Worm (Caenorhabditis elegans) whole organism, L2 larva: ENCODE data around the gene F14E5.8.

ENCODE experiments used
- C34F6.9 ChIP-seq: fragments of 150-350 bp; optimal IDR thresholded peaks from 2 replicates; lab custom pipeline; 2014; ENCODE audit warnings: missing biosample characterization, missing genetic modification characterization
- F13H6.1 ChIP-seq: sonication (generic microtip); optimal IDR thresholded peaks from 2 replicates; lab custom pipeline; 2016; ENCODE audit warnings: missing genetic modification characterization, missing compliant biosample characterization
- R02D3.7 ChIP-seq: fragments of 150-350 bp; optimal IDR thresholded peaks from 2 replicates; lab custom pipeline; 2014; ENCODE audit warnings: missing biosample characterization, missing genetic modification characterization
- Y55F3AM.14 ChIP-seq: fragments of 200-800 bp; sonication (Bioruptor generic); optimal IDR thresholded peaks from 2 replicates; lab custom pipeline; 2018; ENCODE audit warnings: mild to moderate bottlenecking, missing genetic modification characterization, missing compliant biosample characterization
- blmp-1 ChIP-seq: sonication (generic microtip); optimal IDR thresholded peaks from 2 replicates; lab custom pipeline; 2017; ENCODE audit warnings: missing genetic modification characterization, mild to moderate bottlenecking, missing compliant biosample characterization, antibody characterized with exemption, moderate library complexity; ENCODE audit not compliant: insufficient read depth
- ceh-16 ChIP-seq: fragments of 150-350 bp; optimal IDR thresholded peaks from 2 replicates; lab custom pipeline; 2014; ENCODE audit warnings: missing biosample characterization, missing genetic modification characterization
- crh-2 ChIP-seq: sonication (generic microtip); optimal IDR thresholded peaks from 2 replicates; lab custom pipeline; 2017; ENCODE audit warnings: missing biosample characterization, missing genetic modification characterization
- egl-27 ChIP-seq: sonication (generic microtip); optimal IDR thresholded peaks from 3 replicates; lab custom pipeline; 2017; ENCODE audit warnings: missing biosample characterization, missing genetic modification reagents, missing genetic modification characterization
- fos-1 ChIP-seq: fragments of 150-350 bp; optimal IDR thresholded peaks from 2 replicates; lab custom pipeline; 2014; ENCODE audit warnings: missing biosample characterization, missing genetic modification characterization
- gmeb-1 ChIP-seq: fragments of 150-350 bp; optimal IDR thresholded peaks from 2 replicates; lab custom pipeline; 2014; ENCODE audit warnings: missing biosample characterization, missing genetic modification characterization
- lin-11 ChIP-seq: fragments of 150-350 bp; sonication (generic microtip); optimal IDR thresholded peaks from 2 replicates; lab custom pipeline; 2014; ENCODE audit warnings: missing biosample characterization, missing genetic modification characterization, inconsistent platforms, mixed read lengths
- lin-39 ChIP-seq: fragments of 150-350 bp; optimal IDR thresholded peaks from 2 replicates; lab custom pipeline; 2014; ENCODE audit warnings: missing biosample characterization, missing genetic modification reagents, missing genetic modification characterization
- lsy-2 ChIP-seq, 2 experiments: fragments of 150-350 bp in 1 of 2; sonication (generic microtip) in 1 of 2; optimal IDR thresholded peaks; 2 replicates each; lab custom pipeline; 2014 to 2017; ENCODE audit warnings: missing biosample characterization in 2 of 2, missing genetic modification characterization in 2 of 2
- mab-5 ChIP-seq: fragments of 150-350 bp; optimal IDR thresholded peaks from 2 replicates; lab custom pipeline; 2014; ENCODE audit warnings: missing biosample characterization, missing genetic modification characterization
- mbf-1 ChIP-seq: sonication (generic microtip); optimal IDR thresholded peaks from 2 replicates; lab custom pipeline; 2017; ENCODE audit warnings: missing biosample characterization, missing genetic modification characterization
- mdl-1 ChIP-seq, 2 experiments: fragments of 150-350 bp in 1 of 2; sonication (generic microtip) in 1 of 2; optimal IDR thresholded peaks; 2 replicates each; lab custom pipeline; 2017; ENCODE audit warnings: missing biosample characterization in 2 of 2, missing genetic modification characterization in 2 of 2
- nhr-10 ChIP-seq: sonication (generic microtip); optimal IDR thresholded peaks from 2 replicates; lab custom pipeline; 2017; ENCODE audit warnings: missing biosample characterization, missing genetic modification characterization
- nhr-11 ChIP-seq: fragments of 150-350 bp; optimal IDR thresholded peaks from 2 replicates; lab custom pipeline; 2014; ENCODE audit warnings: missing biosample characterization, missing genetic modification characterization
- nhr-12 ChIP-seq: fragments of 150-350 bp; optimal IDR thresholded peaks from 2 replicates; lab custom pipeline; 2014; ENCODE audit warnings: missing biosample characterization, missing genetic modification characterization
- nhr-129 ChIP-seq: fragments of 150-350 bp; optimal IDR thresholded peaks from 2 replicates; lab custom pipeline; 2014; ENCODE audit warnings: missing biosample characterization, missing genetic modification characterization
- nhr-21 ChIP-seq: fragments of 150-350 bp; optimal IDR thresholded peaks from 2 replicates; lab custom pipeline; 2014; ENCODE audit warnings: missing biosample characterization, missing genetic modification characterization
- nhr-23 ChIP-seq: fragments of 150-350 bp; optimal IDR thresholded peaks from 2 replicates; lab custom pipeline; 2014; ENCODE audit warnings: missing biosample characterization, missing genetic modification reagents, missing genetic modification characterization
- nhr-237 ChIP-seq: fragments of 150-350 bp; optimal IDR thresholded peaks from 2 replicates; lab custom pipeline; 2014; ENCODE audit warnings: missing biosample characterization, missing genetic modification characterization
- nhr-25 ChIP-seq: fragments of 150-350 bp; sonication (generic microtip); optimal IDR thresholded peaks from 3 replicates; lab custom pipeline; 2014; ENCODE audit warnings: missing biosample characterization, missing genetic modification characterization
- nhr-6 ChIP-seq: fragments of 150-350 bp; optimal IDR thresholded peaks from 2 replicates; lab custom pipeline; 2014; ENCODE audit warnings: missing biosample characterization, missing genetic modification characterization
- nhr-77 ChIP-seq: fragments of 150-350 bp; optimal IDR thresholded peaks from 2 replicates; lab custom pipeline; 2014; ENCODE audit warnings: missing biosample characterization, missing genetic modification characterization
- skn-1 ChIP-seq: sonication (generic microtip); optimal IDR thresholded peaks from 2 replicates; lab custom pipeline; 2017; ENCODE audit warnings: missing biosample characterization, missing genetic modification characterization
- sma-3 ChIP-seq: sonication (generic microtip); optimal IDR thresholded peaks from 2 replicates; lab custom pipeline; 2016; ENCODE audit warnings: missing genetic modification reagents, missing genetic modification characterization, missing compliant biosample characterization
- sma-9 ChIP-seq, 2 experiments: fragments of 150-350 bp in 1 of 2; sonication (generic microtip) in 1 of 2; optimal IDR thresholded peaks; 2 replicates each; lab custom pipeline; 2014 to 2016; ENCODE audit warnings: missing genetic modification characterization in 2 of 2, mild to moderate bottlenecking in 1 of 2, missing biosample characterization in 1 of 2, missing compliant biosample characterization in 1 of 2, missing genetic modification reagents in 1 of 2, moderate library complexity in 1 of 2
- unc-55 ChIP-seq: fragments of 150-350 bp; sonication (generic microtip); optimal IDR thresholded peaks from 3 replicates; lab custom pipeline; 2014; ENCODE audit warnings: missing biosample characterization, missing genetic modification reagents, missing genetic modification characterization
- unc-62 ChIP-seq: fragments of 150-350 bp; optimal IDR thresholded peaks from 2 replicates; lab custom pipeline; 2014; ENCODE audit warnings: missing biosample characterization, missing genetic modification reagents, missing genetic modification characterization
- zag-1 ChIP-seq: fragments of 150-350 bp; optimal IDR thresholded peaks from 2 replicates; lab custom pipeline; 2014; ENCODE audit warnings: missing biosample characterization, missing genetic modification characterization
- ztf-11 ChIP-seq: sonication (generic microtip); optimal IDR thresholded peaks from 2 replicates; lab custom pipeline; 2017; ENCODE audit warnings: missing biosample characterization, missing genetic modification characterization
- ztf-4 ChIP-seq: fragments of 150-350 bp; optimal IDR thresholded peaks from 2 replicates; lab custom pipeline; 2014; ENCODE audit warnings: missing biosample characterization, missing genetic modification characterization

The F14E5.8 gene

ce11 chrII:8440097-8440496, 20.2 kb downstream of the F14E5.8 start (continued):
- peak; percentile 7 for TF ChIP-seq crh-2 (tag; lab: Kevin White, UChicago)
- no peak for TF ChIP-seq ztf-11 (tag; lab: Kevin White, UChicago)
- TF ChIP-seq egl-27 = no peak

- TF ChIP-seq egl-27 (peak; percentile 40), nhr-25 (tag; lab: Kevin White, UChicago) (peak; percentile 66), lsy-2 (tag; optimal IDR thresholded peaks at IDR 0.05; lab: Kevin White, UChicago) (peak in 1 of 2 experiments; percentile 37), blmp-1 (peak; percentile 50), mab-5 (no peak), skn-1 (no peak), R02D3.7 (no peak), mdl-1 (tag; optimal IDR thresholded peaks at IDR 0.05; lab: Kevin White, UChicago) (peak; percentile 5 to 20), nhr-11 (no peak), zag-1 (tag; lab: Kevin White, UChicago) (no peak), sma-9 (GFP tag; optimal IDR thresholded peaks at IDR 0.05; lab: Kevin White, UChicago) (peak; percentile 90), sma-9 (tag; optimal IDR thresholded peaks at IDR 0.05; lab: Kevin White, UChicago) (no peak), F13H6.1 (tag; lab: Kevin White, UChicago) (peak; percentile 54), nhr-21 (tag; lab: Kevin White, UChicago) (peak; percentile 86), nhr-6 (tag; lab: Kevin White, UChicago) (no peak), lin-39 (no peak), ceh-16 (no peak), sma-3 (GFP tag; lab: Kevin White, UChicago) (peak; percentile 85), fos-1 (tag; lab: Kevin White, UChicago) (peak; percentile 54), nhr-12 (tag; lab: Kevin White, UChicago) (no peak)
- TF ChIP-seq, all 48 proteins: peak for 10
Measured at ce11 chrII:8440792-8441191, 20.9 kb downstream of the F14E5.8 start.

- TF ChIP-seq nhr-129 (tag; lab: Kevin White, UChicago) (no peak), ztf-4 (peak; percentile 1), sma-9 (GFP tag; optimal IDR thresholded peaks at IDR 0.05; lab: Kevin White, UChicago) (peak; percentile 25), sma-9 (tag; optimal IDR thresholded peaks at IDR 0.05; lab: Kevin White, UChicago) (no peak)
Measured at ce11 chrII:8441519-8441918, 21.6 kb downstream of the F14E5.8 start.

ce11 chrII:8442176-8442575, 22.3 kb downstream of the F14E5.8 start:
- TF ChIP-seq unc-55 (GFP tag; lab: Kevin White, UChicago) (peak; percentile 59), Y55F3AM.14 (GFP tag; lab: Kevin White, UChicago) (peak; percentile 42), gmeb-1 (peak; percentile 53), nhr-25 (tag; lab: Kevin White, UChicago) (peak; percentile 79), lsy-2 (tag; optimal IDR thresholded peaks at IDR 0.05; lab: Kevin White, UChicago) (peak; percentile 76 to 93), mbf-1 (tag; lab: Kevin White, UChicago) (no peak), nhr-21 (tag; lab: Kevin White, UChicago) (peak; percentile 65), F13H6.1 (tag; lab: Kevin White, UChicago) (peak; percentile 1), blmp-1 (peak; percentile 17), nhr-10 (tag; lab: Kevin White, UChicago) (no peak), C34F6.9 (tag; lab: Kevin White, UChicago) (peak; percentile 43), sma-3 (GFP tag; lab: Kevin White, UChicago) (peak; percentile 67), nhr-11 (no peak), nhr-237 (no peak), nhr-129 (tag; lab: Kevin White, UChicago) (no peak), sma-9 (GFP tag; optimal IDR thresholded peaks at IDR 0.05; lab: Kevin White, UChicago) (peak; percentile 60), sma-9 (tag; optimal IDR thresholded peaks at IDR 0.05; lab: Kevin White, UChicago) (no peak), crh-2 (tag; lab: Kevin White, UChicago) (peak; percentile 31), fos-1 (tag; lab: Kevin White, UChicago) (peak; percentile 16)

ce11 chrII:8442717-8443223, 22.9 kb downstream of the F14E5.8 start, which contains the start of gene eif-3.G:
Gene eif-3.G, plus strand, starts transcription at chrII:8442767.
- TF ChIP-seq R02D3.7 = no peak
- TF ChIP-seq nhr-77 (tag; lab: Kevin White, UChicago) = no peak
- TF ChIP-seq nhr-23 (tag; lab: Kevin White, UChicago) = no peak
- TF ChIP-seq lin-11 (tag; lab: Kevin White, UChicago) = no peak
- no peak for TF ChIP-seq nhr-12 (tag; lab: Kevin White, UChicago)
- TF ChIP-seq lin-39 = no peak
- no peak for TF ChIP-seq skn-1
- TF ChIP-seq crh-2 (tag; lab: Kevin White, UChicago) = no peak
- TF ChIP-seq fos-1 (tag; lab: Kevin White, UChicago) = no peak
- TF ChIP-seq unc-62 (GFP tag; lab: Kevin White, UChicago) = no peak
- TF ChIP-seq, all 48 proteins: peak for 0
